Worm (Caenorhabditis elegans) whole organism, midembryonic: ENCODE results near the gene pudl-1.
A peak's percentile ranks its signal among the peaks of the same experiment; 100 is the strongest.
"Not testable (repeated sequence)": the region's sequence is repeated elsewhere in the genome, so short reads cannot be mapped to it uniquely, and the experiment has no call there.

Source experiments
- T22C8.4 ChIP-seq: fragments of 200-800 bp; sonication (Bioruptor generic); IDR thresholded peaks from 2 replicates; pipeline ENCODE4 v1.3.6; 2022; ENCODE audit warnings: missing genetic modification characterization, missing compliant biosample characterization
- cog-1 ChIP-seq: sonication (generic microtip); optimal IDR thresholded peaks from 2 replicates; lab custom pipeline; 2016; ENCODE audit warnings: missing genetic modification characterization, missing compliant biosample characterization
- flt-1 ChIP-seq: fragments of 200-800 bp; sonication (Bioruptor generic); IDR thresholded peaks from 2 replicates; pipeline ENCODE4 v1.3.6; 2022; ENCODE audit warnings: missing genetic modification characterization, missing compliant biosample characterization
- klf-2 ChIP-seq: fragments of 200-800 bp; sonication (Bioruptor generic); conservative IDR thresholded peaks from 2 replicates; pipeline ENCODE4 v1.3.6; 2022; ENCODE audit warnings: missing genetic modification reagents, missing genetic modification characterization, missing compliant biosample characterization
- med-1 ChIP-seq: sonication (generic microtip); optimal IDR thresholded peaks from 2 replicates; lab custom pipeline; 2017; ENCODE audit warnings: missing genetic modification characterization, mild to moderate bottlenecking, missing compliant biosample characterization, antibody characterized with exemption, missing genetic modification reagents; ENCODE audit not compliant: insufficient read depth
- ref-1 ChIP-seq: fragments of 200-800 bp; sonication (Bioruptor generic); conservative IDR thresholded peaks from 2 replicates; pipeline ENCODE4 v1.3.6; 2022; ENCODE audit warnings: missing genetic modification reagents, missing genetic modification characterization, missing compliant biosample characterization
- tab-1 ChIP-seq: fragments of 200-800 bp; sonication (Bioruptor generic); IDR thresholded peaks from 2 replicates; pipeline ENCODE4 v1.3.6; 2022; ENCODE audit warnings: missing genetic modification characterization, missing compliant biosample characterization
- ztf-23 ChIP-seq: fragments of 200-800 bp; sonication (Bioruptor generic); IDR thresholded peaks from 2 replicates; pipeline ENCODE4 v1.3.6; 2022; ENCODE audit warnings: missing genetic modification reagents, missing genetic modification characterization, missing compliant biosample characterization
- ztf-29 ChIP-seq: fragments of 200-800 bp; sonication (Bioruptor generic); IDR thresholded peaks from 2 replicates; pipeline ENCODE4 v1.3.6; 2022; ENCODE audit warnings: missing genetic modification reagents, missing genetic modification characterization, missing compliant biosample characterization

pudl-1 gene

DNA sequence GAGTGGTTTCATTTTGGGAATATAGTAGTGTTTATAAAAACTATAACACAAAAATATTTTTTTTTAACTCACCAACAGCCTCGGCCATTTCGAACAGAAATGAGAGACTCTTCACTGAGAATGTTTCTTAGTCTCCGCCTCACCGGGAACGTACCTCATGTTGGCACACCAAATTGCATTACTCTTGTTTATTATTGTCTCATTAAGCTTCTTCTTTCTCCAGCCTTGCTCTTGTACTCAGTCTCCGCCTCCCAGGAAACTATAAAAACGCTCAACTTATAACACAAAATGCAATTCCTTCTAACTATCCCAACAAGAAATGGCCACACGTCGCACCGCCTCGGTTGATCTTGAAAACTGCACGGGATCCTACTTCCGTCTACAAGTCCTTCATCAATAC is at the start of gene pudl-1, which contains the start of gene Y54G2A.48:
Gene pudl-1, plus strand, starts transcription at position 320 of the 400 bp plus-strand sequence.
Gene Y54G2A.48, minus strand, starts transcription at position 101 of the 400 bp plus-strand sequence.
- no peak for TF ChIP-seq klf-2 (GFP tag; lab: Robert Waterston, UW)
- TF ChIP-seq tab-1 (GFP tag; lab: Robert Waterston, UW): no peak
- no peak for TF ChIP-seq med-1 (GFP tag; lab: Kevin White, UChicago)
- TF ChIP-seq cog-1 (tag; lab: Kevin White, UChicago): no peak
- no peak for TF ChIP-seq T22C8.4 (GFP tag; lab: Robert Waterston, UW)
- TF ChIP-seq ref-1 (GFP tag; lab: Robert Waterston, UW): no peak

- TF ChIP-seq klf-2 (GFP tag; lab: Robert Waterston, UW) (no peak), med-1 (GFP tag; lab: Kevin White, UChicago) (no peak), ztf-23 (GFP tag; lab: Robert Waterston, UW) (no peak), cog-1 (tag; lab: Kevin White, UChicago) (no peak), ztf-29 (GFP tag; lab: Robert Waterston, UW) (no peak), tab-1 (GFP tag; lab: Robert Waterston, UW) (no peak), ref-1 (GFP tag; lab: Robert Waterston, UW) (no peak), T22C8.4 (GFP tag; lab: Robert Waterston, UW) (no peak), flt-1 (GFP tag; lab: Robert Waterston, UW) (no peak)
Observed at ce11 chrIV:2785057-2785456, 47.6 kb upstream of the pudl-1 start.

DNA sequence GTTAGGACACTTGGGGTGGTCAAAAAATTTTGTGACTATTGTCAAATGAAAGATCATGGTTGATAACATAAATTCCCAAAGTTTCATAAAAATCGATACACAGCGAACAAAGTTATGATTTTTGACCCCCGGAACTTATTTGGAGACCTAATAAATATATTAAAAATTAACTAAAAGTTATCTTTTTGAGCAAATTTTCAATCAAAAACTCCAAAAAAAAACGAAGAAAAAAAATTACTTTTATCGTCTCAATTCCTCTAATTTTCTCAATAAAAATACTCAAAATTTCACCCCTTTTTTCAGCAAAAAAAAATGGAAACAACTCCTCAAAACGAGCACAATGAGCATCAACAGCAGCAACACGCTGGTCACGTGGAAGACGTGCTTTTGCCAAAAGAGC is 44.3 kb upstream of the pudl-1 start, which contains the start of gene atln-1:
Gene atln-1, plus strand, starts transcription at position 301 of the 400 bp plus-strand sequence.
- not testable (repeated sequence) for TF ChIP-seq ref-1 (GFP tag; lab: Robert Waterston, UW); ztf-23 (GFP tag; lab: Robert Waterston, UW); cog-1 (tag; lab: Kevin White, UChicago)

DNA sequence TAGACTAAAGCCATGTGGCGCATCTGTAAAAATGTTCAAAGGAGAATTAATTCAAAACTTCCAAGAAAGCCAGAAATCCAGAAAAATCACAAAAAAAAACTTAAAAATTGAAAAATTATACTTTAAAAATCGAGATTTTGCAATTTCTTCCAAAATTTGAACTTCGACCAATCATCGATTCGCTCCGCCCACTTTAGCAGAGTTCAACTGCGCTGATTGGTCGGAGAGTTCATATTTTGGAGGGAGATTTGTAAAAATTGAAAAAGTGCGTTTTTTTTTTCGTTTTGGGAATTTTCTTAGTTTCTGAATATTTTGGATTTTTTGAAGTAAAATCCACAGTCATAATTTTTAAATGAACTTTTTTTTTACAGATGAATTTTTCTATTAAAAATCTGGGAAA is 38.8 kb upstream of the pudl-1 start:
- TF ChIP-seq flt-1 (GFP tag; lab: Robert Waterston, UW): no peak

DNA sequence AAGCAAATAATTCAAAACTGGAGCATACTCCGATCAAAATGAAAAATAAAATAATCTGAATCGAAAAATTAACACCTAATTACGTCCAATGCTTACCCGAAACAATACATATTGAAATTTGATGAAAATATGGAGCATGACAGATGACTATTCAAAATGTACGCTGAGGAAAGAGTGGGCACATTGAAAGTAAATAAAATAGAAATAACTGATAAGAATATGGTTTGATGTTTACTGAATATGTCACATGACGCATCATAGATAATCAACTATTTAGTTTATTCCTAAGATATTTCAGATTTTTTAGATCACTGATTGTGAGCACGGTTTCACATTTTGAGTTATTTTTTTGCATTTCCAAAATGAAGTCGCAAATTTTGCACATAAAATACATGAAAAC is 34.4 kb upstream of the pudl-1 start, which contains the start of gene Y54G2A.52:
Gene Y54G2A.52, minus strand, starts transcription at position 348 of the 400 bp plus-strand sequence.
- TF ChIP-seq ztf-29 (GFP tag; lab: Robert Waterston, UW) (no peak), tab-1 (GFP tag; lab: Robert Waterston, UW) (no peak), flt-1 (GFP tag; lab: Robert Waterston, UW) (no peak), med-1 (GFP tag; lab: Kevin White, UChicago) (no peak), ztf-23 (GFP tag; lab: Robert Waterston, UW) (no peak), cog-1 (tag; lab: Kevin White, UChicago) (no peak), ref-1 (GFP tag; lab: Robert Waterston, UW) (no peak), klf-2 (GFP tag; lab: Robert Waterston, UW) (no peak), T22C8.4 (GFP tag; lab: Robert Waterston, UW) (no peak)

ce11 chrIV:2799389-2799788 is 33.3 kb upstream of the pudl-1 start, which contains the start of gene Y54G2A.10:
Gene Y54G2A.10, plus strand, starts transcription at chrIV:2799689.
- TF ChIP-seq T22C8.4 (GFP tag; lab: Robert Waterston, UW) (no peak), ztf-23 (GFP tag; lab: Robert Waterston, UW) (no peak), cog-1 (tag; lab: Kevin White, UChicago) (no peak), tab-1 (GFP tag; lab: Robert Waterston, UW) (no peak), med-1 (GFP tag; lab: Kevin White, UChicago) (no peak), flt-1 (GFP tag; lab: Robert Waterston, UW) (no peak), ref-1 (GFP tag; lab: Robert Waterston, UW) (no peak), ztf-29 (GFP tag; lab: Robert Waterston, UW) (no peak), klf-2 (GFP tag; lab: Robert Waterston, UW) (no peak)

DNA sequence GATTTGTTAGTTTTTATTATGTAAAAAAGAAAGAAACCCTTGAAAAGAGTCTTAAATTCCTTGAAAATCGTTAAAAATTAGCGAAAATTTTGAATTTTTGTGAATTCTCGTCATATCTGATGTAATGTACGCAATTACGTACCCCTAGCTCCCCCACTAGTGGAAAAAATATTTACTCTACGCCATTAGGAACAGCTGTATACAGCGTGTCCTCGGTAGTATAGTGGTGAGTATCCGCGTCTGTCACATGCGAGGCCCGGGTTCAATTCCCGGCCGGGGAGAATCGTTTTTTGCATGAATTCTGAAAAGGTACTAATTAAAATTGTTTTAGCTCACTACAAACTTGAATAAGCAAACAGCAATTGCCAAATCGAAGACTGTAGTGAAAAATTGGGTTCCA is 32.8 kb upstream of the pudl-1 start:
- TF ChIP-seq ref-1 (GFP tag; lab: Robert Waterston, UW) (no peak), ztf-29 (GFP tag; lab: Robert Waterston, UW) (no peak), med-1 (GFP tag; lab: Kevin White, UChicago) (no peak), cog-1 (tag; lab: Kevin White, UChicago) (no peak)

DNA sequence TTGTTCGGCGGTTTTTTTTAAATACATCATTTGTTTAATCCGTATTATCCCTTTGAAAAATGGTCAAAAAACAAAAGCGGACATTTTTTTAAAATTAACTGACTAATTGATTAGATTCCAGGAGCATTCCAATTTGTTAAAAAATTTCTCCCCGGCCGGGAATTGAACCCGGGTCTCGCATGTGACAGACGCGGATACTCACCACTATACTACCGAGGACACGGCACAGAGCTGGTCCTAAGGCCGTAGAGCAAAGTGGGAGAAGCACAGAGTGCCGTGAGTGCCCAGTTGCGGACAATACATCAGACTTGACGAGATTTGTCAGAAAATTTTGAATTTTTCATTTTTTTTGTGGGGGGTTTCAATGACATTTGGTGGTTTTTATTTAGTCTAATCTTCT is 31.7 kb upstream of the pudl-1 start:
- TF ChIP-seq klf-2 (GFP tag; lab: Robert Waterston, UW) (no peak), cog-1 (tag; lab: Kevin White, UChicago) (no peak), ztf-23 (GFP tag; lab: Robert Waterston, UW) (peak; percentile 69; the same call in 1 of the 2 replicates), ztf-29 (GFP tag; lab: Robert Waterston, UW) (peak; percentile 55; the same call in 1 of the 2 replicates), tab-1 (GFP tag; lab: Robert Waterston, UW) (peak; percentile 69; the same call in 1 of the 2 replicates)

DNA sequence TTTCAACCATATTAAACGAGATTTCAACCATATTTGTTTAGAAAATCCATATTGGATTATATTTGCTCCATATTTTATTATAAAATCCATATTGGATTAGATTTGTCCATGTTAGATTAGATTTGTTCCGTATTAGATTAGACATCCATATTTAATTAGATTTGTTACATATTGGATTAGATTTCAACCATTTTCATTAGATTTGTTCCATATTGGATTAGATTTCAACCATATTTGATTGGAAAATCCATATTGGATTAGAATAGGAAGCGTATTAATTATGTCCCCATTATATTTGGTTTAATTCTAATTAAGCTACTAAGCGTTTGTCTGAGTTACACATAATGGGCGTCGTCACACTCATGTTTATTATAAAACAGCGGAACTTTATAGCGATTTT is 31.1 kb upstream of the pudl-1 start, which contains the start of gene Y54G2A.44:
Gene Y54G2A.44, plus strand, starts transcription at position 301 of the 400 bp plus-strand sequence.
- TF ChIP-seq med-1 (GFP tag; lab: Kevin White, UChicago); T22C8.4 (GFP tag; lab: Robert Waterston, UW); cog-1 (tag; lab: Kevin White, UChicago): not testable (repeated sequence)

ce11 chrIV:2802193-2802592 is 30.5 kb upstream of the pudl-1 start:
- TF ChIP-seq tab-1 (GFP tag; lab: Robert Waterston, UW): peak; percentile 75; the same call in 1 of the 2 replicates
- peak; percentile 61; the same call in 1 of the 2 replicates for TF ChIP-seq klf-2 (GFP tag; lab: Robert Waterston, UW)
- TF ChIP-seq ref-1 (GFP tag; lab: Robert Waterston, UW): peak; percentile 54; the same call in 1 of the 2 replicates
- TF ChIP-seq med-1 (GFP tag; lab: Kevin White, UChicago): no peak
- TF ChIP-seq flt-1 (GFP tag; lab: Robert Waterston, UW): peak; percentile 63
- TF ChIP-seq ztf-23 (GFP tag; lab: Robert Waterston, UW): peak; percentile 74; the same call in 1 of the 2 replicates
- TF ChIP-seq T22C8.4 (GFP tag; lab: Robert Waterston, UW): no peak
- 0 out of 2 replicates have a peak, but pooled peaks have one; percentile 14 for TF ChIP-seq ztf-29 (GFP tag; lab: Robert Waterston, UW)
